Worm (Caenorhabditis elegans) whole organism, young adult: Measurements from ENCODE around the gene tiar-2.

Source experiments
- B0019.2 ChIP-seq: fragments of 200-800 bp; sonication (Bioruptor generic); conservative IDR thresholded peaks from 2 replicates; pipeline ENCODE4 v1.3.6; 2022; ENCODE audit warnings: missing genetic modification reagents, missing genetic modification characterization, missing compliant biosample characterization
- B0035.1 ChIP-seq: sonication (generic microtip); optimal IDR thresholded peaks from 2 replicates; lab custom pipeline; 2016; ENCODE audit warnings: missing genetic modification characterization, mild to moderate bottlenecking, missing compliant biosample characterization, missing genotype, missing genetic modification reagents
- D2030.7 ChIP-seq: fragments of 200-800 bp; sonication (Bioruptor generic); IDR thresholded peaks from 2 replicates; pipeline ENCODE4 v1.3.6; 2022; ENCODE audit warnings: missing genetic modification reagents, missing genetic modification characterization, missing compliant biosample characterization
- F22D6.2 ChIP-seq: sonication (generic microtip); optimal IDR thresholded peaks from 2 replicates; lab custom pipeline; 2016; ENCODE audit warnings: mild to moderate bottlenecking, missing genetic modification characterization, missing compliant biosample characterization
- F37B4.10 ChIP-seq: fragments of 200-800 bp; sonication (Bioruptor generic); IDR thresholded peaks from 2 replicates; pipeline ENCODE4 v1.3.6; 2022; ENCODE audit warnings: missing genetic modification characterization, missing compliant biosample characterization
- F39B2.1 ChIP-seq: fragments of 200-800 bp; sonication (Bioruptor generic); IDR thresholded peaks from 2 replicates; pipeline ENCODE4 v1.3.6; 2022; ENCODE audit warnings: missing genetic modification reagents, missing genetic modification characterization, missing compliant biosample characterization
- F52B5.7 ChIP-seq: sonication (generic microtip); optimal IDR thresholded peaks from 2 replicates; lab custom pipeline; 2016; ENCODE audit warnings: mild to moderate bottlenecking, missing genetic modification characterization, missing compliant biosample characterization
- F55B11.4 ChIP-seq: sonication (generic microtip); optimal IDR thresholded peaks from 2 replicates; lab custom pipeline; 2016; ENCODE audit warnings: missing compliant biosample characterization, missing genetic modification characterization, borderline replicate concordance; ENCODE audit not compliant: insufficient read depth
- F57A8.1 ChIP-seq: fragments of 200-800 bp; sonication (Bioruptor generic); optimal IDR thresholded peaks from 2 replicates; lab custom pipeline; 2018; ENCODE audit warnings: mild to moderate bottlenecking, missing genetic modification characterization, moderate library complexity, missing compliant biosample characterization
- K12H6.12 ChIP-seq: fragments of 200-800 bp; sonication (Bioruptor generic); optimal IDR thresholded peaks from 2 replicates; lab custom pipeline; 2018; ENCODE audit warnings: mild to moderate bottlenecking, missing genetic modification characterization, missing compliant biosample characterization
- Y53G8AR.9 ChIP-seq: fragments of 200-800 bp; sonication (Bioruptor generic); conservative IDR thresholded peaks from 2 replicates; pipeline ENCODE4 v1.3.6; 2022; ENCODE audit warnings: missing genetic modification reagents, missing genetic modification characterization, missing compliant biosample characterization
- Y67H2A.10 ChIP-seq: fragments of 200-800 bp; sonication (Bioruptor generic); conservative IDR thresholded peaks from 2 replicates; pipeline ENCODE4 v1.3.6; 2022; ENCODE audit warnings: missing genetic modification reagents, missing genetic modification characterization, missing compliant biosample characterization
- ZK185.1 ChIP-seq: sonication (generic microtip); optimal IDR thresholded peaks from 2 replicates; lab custom pipeline; 2016; ENCODE audit warnings: mild to moderate bottlenecking, missing genetic modification characterization, missing compliant biosample characterization; ENCODE audit not compliant: poor library complexity, severe bottlenecking
- ama-1 ChIP-seq, 3 experiments: fragments of 150-350 bp in 1 of 3; sonication (generic microtip) in 2 of 3; optimal IDR thresholded peaks; 2 replicates each; lab custom pipeline; 2014 to 2018; ENCODE audit warnings: missing biosample characterization in 2 of 3, missing genetic modification characterization in 2 of 3, missing genetic modification reagents in 2 of 3
- aptf-2 ChIP-seq: fragments of 200-800 bp; sonication (Bioruptor generic); conservative IDR thresholded peaks from 2 replicates; pipeline ENCODE4 v1.3.6; 2022; ENCODE audit warnings: missing genetic modification reagents, missing genetic modification characterization, missing compliant biosample characterization
- attf-5 ChIP-seq: fragments of 200-800 bp; sonication (Bioruptor generic); optimal IDR thresholded peaks from 2 replicates; lab custom pipeline; 2018; ENCODE audit warnings: mild to moderate bottlenecking, missing genetic modification characterization, missing compliant biosample characterization
- ceh-40 ChIP-seq: fragments of 200-800 bp; sonication (Bioruptor generic); IDR thresholded peaks from 2 replicates; pipeline ENCODE4 v1.3.6; 2022; ENCODE audit warnings: missing genetic modification characterization, missing compliant biosample characterization
- ceh-58 ChIP-seq: fragments of 200-800 bp; sonication (Bioruptor generic); IDR thresholded peaks from 2 replicates; pipeline ENCODE4 v1.3.6; 2022; ENCODE audit warnings: missing genetic modification characterization, missing compliant biosample characterization
- ceh-79 ChIP-seq: sonication (generic microtip); optimal IDR thresholded peaks from 2 replicates; lab custom pipeline; 2017; ENCODE audit warnings: mild to moderate bottlenecking, missing genetic modification characterization, missing compliant biosample characterization
- die-1 ChIP-seq: sonication (generic microtip); optimal IDR thresholded peaks from 2 replicates; lab custom pipeline; 2016; ENCODE audit warnings: missing genotype, mild to moderate bottlenecking, missing genetic modification characterization, missing compliant biosample characterization
- dox-1 ChIP-seq: fragments of 200-800 bp; sonication (Bioruptor generic); IDR thresholded peaks from 2 replicates; pipeline ENCODE4 v1.3.6; 2022; ENCODE audit warnings: missing genetic modification reagents, missing genetic modification characterization, missing compliant biosample characterization
- egrh-3 ChIP-seq: fragments of 200-800 bp; sonication (Bioruptor generic); IDR thresholded peaks from 2 replicates; pipeline ENCODE4 v1.3.6; 2022; ENCODE audit warnings: missing genetic modification reagents, missing genetic modification characterization, missing compliant biosample characterization
- ekl-4 ChIP-seq: fragments of 200-800 bp; sonication (Bioruptor generic); IDR thresholded peaks from 2 replicates; pipeline ENCODE4 v1.3.6; 2022; ENCODE audit warnings: missing genetic modification reagents, missing genetic modification characterization, missing compliant biosample characterization
- ets-4 ChIP-seq: fragments of 200-800 bp; sonication (Bioruptor generic); optimal IDR thresholded peaks from 2 replicates; lab custom pipeline; 2018; ENCODE audit warnings: mild to moderate bottlenecking, missing genetic modification characterization, missing compliant biosample characterization
- fkh-3 ChIP-seq: sonication (generic microtip); optimal IDR thresholded peaks from 2 replicates; lab custom pipeline; 2016; ENCODE audit warnings: mild to moderate bottlenecking, missing genetic modification characterization, missing compliant biosample characterization
- hmg-1.2 ChIP-seq: fragments of 200-800 bp; sonication (Bioruptor generic); IDR thresholded peaks from 2 replicates; pipeline ENCODE4 v1.3.6; 2022; ENCODE audit warnings: missing genetic modification reagents, missing genetic modification characterization, missing compliant biosample characterization
- hrde-1 ChIP-seq: sonication (generic microtip); optimal IDR thresholded peaks from 2 replicates; lab custom pipeline; 2016; ENCODE audit warnings: missing genetic modification characterization, mild to moderate bottlenecking, missing compliant biosample characterization, moderate library complexity, missing genotype, missing genetic modification reagents, borderline replicate concordance
- let-526 ChIP-seq: fragments of 200-800 bp; sonication (Bioruptor generic); IDR thresholded peaks from 2 replicates; pipeline ENCODE4 v1.3.6; 2022; ENCODE audit warnings: missing genetic modification reagents, missing genetic modification characterization, missing compliant biosample characterization
- lin-26 ChIP-seq: fragments of 200-800 bp; sonication (Bioruptor generic); IDR thresholded peaks from 2 replicates; pipeline ENCODE4 v1.3.6; 2022; ENCODE audit warnings: missing genetic modification reagents, missing genetic modification characterization, missing compliant biosample characterization
- lir-1 ChIP-seq: fragments of 200-800 bp; sonication (Bioruptor generic); conservative IDR thresholded peaks from 2 replicates; pipeline ENCODE4 v1.3.6; 2022; ENCODE audit warnings: missing genetic modification reagents, missing genetic modification characterization, missing compliant biosample characterization
- lsl-1 ChIP-seq: fragments of 200-800 bp; sonication (Bioruptor generic); optimal IDR thresholded peaks from 2 replicates; lab custom pipeline; 2018; ENCODE audit warnings: mild to moderate bottlenecking, missing genetic modification characterization, moderate library complexity, missing compliant biosample characterization
- madf-3 ChIP-seq: fragments of 200-800 bp; sonication (Bioruptor generic); IDR thresholded peaks from 2 replicates; pipeline ENCODE4 v1.3.6; 2022; ENCODE audit warnings: missing genetic modification reagents, missing genetic modification characterization, missing compliant biosample characterization
- mcd-1 ChIP-seq: fragments of 200-800 bp; sonication (Bioruptor generic); IDR thresholded peaks from 2 replicates; pipeline ENCODE4 v1.3.6; 2022; ENCODE audit warnings: missing genetic modification reagents, missing genetic modification characterization, missing compliant biosample characterization
- mel-28 ChIP-seq: sonication (generic microtip); optimal IDR thresholded peaks from 2 replicates; lab custom pipeline; 2016; ENCODE audit warnings: borderline replicate concordance, mild to moderate bottlenecking, missing genetic modification characterization, missing compliant biosample characterization
- mes-4 ChIP-seq: sonication (generic microtip); optimal IDR thresholded peaks from 2 replicates; lab custom pipeline; 2016; ENCODE audit warnings: missing genotype, missing genetic modification characterization, missing compliant biosample characterization
- nfya-1 ChIP-seq: sonication (generic microtip); optimal IDR thresholded peaks from 2 replicates; lab custom pipeline; 2017; ENCODE audit warnings: antibody characterized with exemption, missing compliant biosample characterization, missing genetic modification characterization, borderline replicate concordance; ENCODE audit not compliant: insufficient read depth
- nfya-2 ChIP-seq: fragments of 200-800 bp; sonication (Bioruptor generic); IDR thresholded peaks from 2 replicates; pipeline ENCODE4 v1.3.6; 2022; ENCODE audit warnings: missing genetic modification reagents, missing genetic modification characterization, missing compliant biosample characterization
- nhr-120 ChIP-seq: fragments of 200-800 bp; sonication (Bioruptor generic); IDR thresholded peaks from 2 replicates; pipeline ENCODE4 v1.3.6; 2022; ENCODE audit warnings: missing genetic modification characterization, missing compliant biosample characterization
- pbrm-1 ChIP-seq: fragments of 200-800 bp; sonication (Bioruptor generic); IDR thresholded peaks from 2 replicates; pipeline ENCODE4 v1.3.6; 2022; ENCODE audit warnings: missing genetic modification reagents, missing genetic modification characterization, missing compliant biosample characterization
- pha-4 ChIP-seq: fragments of 150-350 bp; sonication (generic microtip); optimal IDR thresholded peaks from 2 replicates; lab custom pipeline; 2014; ENCODE audit warnings: missing biosample characterization, missing genetic modification reagents, missing genetic modification characterization
- tbp1 ChIP-seq: fragments of 200-800 bp; sonication (Bioruptor generic); optimal IDR thresholded peaks from 2 replicates; lab custom pipeline; 2018; ENCODE audit warnings: mild to moderate bottlenecking, missing genetic modification characterization, missing compliant biosample characterization
- tbx-9 ChIP-seq: sonication (generic microtip); optimal IDR thresholded peaks from 2 replicates; lab custom pipeline; 2016; ENCODE audit warnings: borderline replicate concordance, missing genetic modification characterization, inconsistent platforms, missing compliant biosample characterization
- unc-62 ChIP-seq: fragments of 150-350 bp; optimal IDR thresholded peaks from 2 replicates; lab custom pipeline; 2014; ENCODE audit warnings: missing biosample characterization, missing genetic modification reagents, missing genetic modification characterization
- zim-3 ChIP-seq: sonication (generic microtip); optimal IDR thresholded peaks from 2 replicates; lab custom pipeline; 2017; ENCODE audit warnings: mild to moderate bottlenecking, missing genetic modification characterization, moderate library complexity, missing compliant biosample characterization
- ztf-25 ChIP-seq: fragments of 200-800 bp; sonication (Bioruptor generic); IDR thresholded peaks from 2 replicates; pipeline ENCODE4 v1.3.6; 2022; ENCODE audit warnings: missing genetic modification reagents, missing genetic modification characterization, missing compliant biosample characterization
- ztf-26 ChIP-seq: sonication (generic microtip); optimal IDR thresholded peaks from 2 replicates; lab custom pipeline; 2017; ENCODE audit warnings: missing genetic modification characterization, missing compliant biosample characterization
- ztf-28 ChIP-seq: fragments of 200-800 bp; sonication (Bioruptor generic); IDR thresholded peaks from 2 replicates; pipeline ENCODE4 v1.3.6; 2022; ENCODE audit warnings: missing genetic modification reagents, missing genetic modification characterization, missing compliant biosample characterization
- ztf-3 ChIP-seq: fragments of 200-800 bp; sonication (Bioruptor generic); optimal IDR thresholded peaks from 2 replicates; lab custom pipeline; 2018; ENCODE audit warnings: mild to moderate bottlenecking, missing genetic modification characterization, missing compliant biosample characterization
- ztf-6 ChIP-seq: fragments of 200-800 bp; sonication (Bioruptor generic); IDR thresholded peaks from 2 replicates; pipeline ENCODE4 v1.3.6; 2022; ENCODE audit warnings: missing genetic modification reagents, missing genetic modification characterization, missing compliant biosample characterization

tiar-2 gene

ce11 chrII:12736579-12736978 is 31.9 kb upstream of the tiar-2 start, which contains the start of gene snrp-200 (continued):
- TF ChIP-seq attf-5 (no peak), ceh-58 (GFP tag; lab: Robert Waterston, UW) (no peak), dox-1 (GFP tag; lab: Robert Waterston, UW) (0 out of 2 replicates have a peak, but pooled peaks have one; percentile 24), ets-4 (no peak), F57A8.1 (GFP tag; lab: Kevin White, UChicago) (peak; percentile 23), D2030.7 (GFP tag; lab: Robert Waterston, UW) (no peak), nfya-2 (0 out of 2 replicates have a peak, but pooled peaks have one; percentile 9), ztf-26 (tag; lab: Kevin White, UChicago) (no peak), ztf-6 (GFP tag; lab: Robert Waterston, UW) (no peak), pbrm-1 (GFP tag; lab: Robert Waterston, UW) (no peak), F52B5.7 (tag; lab: Kevin White, UChicago) (peak; percentile 93), unc-62 (no peak), hrde-1 (peak; percentile 73), let-526 (GFP tag; lab: Robert Waterston, UW) (no peak), madf-3 (GFP tag; lab: Robert Waterston, UW) (peak; percentile 83), egrh-3 (GFP tag; lab: Robert Waterston, UW) (no peak), K12H6.12 (tag; lab: Kevin White, UChicago) (no peak), die-1 (tag; lab: Kevin White, UChicago) (no peak), mes-4 (tag; lab: Kevin White, UChicago) (no peak), nhr-120 (no peak), fkh-3 (tag; lab: Kevin White, UChicago) (peak; percentile 39), ceh-79 (tag; lab: Kevin White, UChicago) (no peak), zim-3 (tag; lab: Kevin White, UChicago) (peak; percentile 79), lin-26 (GFP tag; lab: Robert Waterston, UW) (peak; percentile 54; the same call in 1 of the 2 replicates), lsl-1 (no peak), tbx-9 (no peak), F22D6.2 (no peak), ztf-28 (no peak), B0035.1 (tag; lab: Kevin White, UChicago) (no peak), ceh-40 (no peak), ztf-25 (GFP tag; lab: Robert Waterston, UW) (0 out of 2 replicates have a peak, but pooled peaks have one; percentile 35), lir-1 (GFP tag; lab: Robert Waterston, UW) (no peak), mcd-1 (no peak), pha-4 (tag; lab: Kevin White, UChicago) (no peak), ekl-4 (GFP tag; lab: Robert Waterston, UW) (peak; percentile 85), hmg-1.2 (GFP tag; lab: Robert Waterston, UW) (0 out of 2 replicates have a peak, but pooled peaks have one; percentile 20), ZK185.1 (tag; lab: Kevin White, UChicago) (no peak), F55B11.4 (no peak), tbp1 (GFP tag; lab: Kevin White, UChicago) (no peak), mel-28 (tag; lab: Kevin White, UChicago) (no peak), F37B4.10 (GFP tag; lab: Robert Waterston, UW) (no peak), F39B2.1 (GFP tag; lab: Robert Waterston, UW) (peak; percentile 23; the same call in 1 of the 2 replicates), nfya-1 (tag; lab: Kevin White, UChicago) (no peak), B0019.2 (GFP tag; lab: Robert Waterston, UW) (no peak), aptf-2 (GFP tag; lab: Robert Waterston, UW) (no peak), Y67H2A.10 (GFP tag; lab: Robert Waterston, UW) (no peak), ama-1 (optimal IDR thresholded peaks at IDR 0.05; lab: Kevin White, UChicago) (no peak), ama-1 (GFP tag; optimal IDR thresholded peaks at IDR 0.05; lab: Kevin White, UChicago) (peak in 1 of 2 experiments; percentile 35), ztf-3 (GFP tag; lab: Kevin White, UChicago) (no peak), Y53G8AR.9 (GFP tag; lab: Robert Waterston, UW) (peak; percentile 73)
